Worm (Caenorhabditis elegans): ENCODE results near the gene F25E5.8.

The F25E5.8 gene

DNA sequence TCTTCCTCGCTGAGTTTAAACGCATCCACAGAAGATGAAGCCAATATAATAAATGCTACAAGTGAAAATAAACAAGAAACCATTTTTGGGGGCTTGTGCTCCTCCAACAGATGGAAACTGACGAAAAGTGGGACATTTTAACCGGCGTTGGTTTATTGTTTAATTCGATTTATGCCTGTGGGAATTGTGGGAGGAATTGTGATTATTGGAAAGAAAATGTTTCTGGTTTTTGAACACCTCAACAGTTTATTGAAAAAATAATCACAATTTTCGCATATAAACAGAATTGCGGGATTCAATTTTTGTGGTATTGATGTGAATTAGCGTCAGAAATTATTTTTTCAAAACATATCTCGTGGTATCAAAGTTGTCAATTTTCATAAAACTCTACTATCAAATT lies 18.5 kb downstream of the F25E5.8 start, which contains the start of gene try-8:
Gene try-8 (minus strand): TSS at position 101 of the 400 bp plus-strand sequence.
- TF ChIP-seq nhr-42 (GFP tag; IDR thresholded peaks at IDR 0.05) (no peak), snpc-4 (tag; optimal IDR thresholded peaks at IDR 0.05) (no peak), tra-1 (GFP tag; IDR thresholded peaks at IDR 0.05) (no peak), mxl-2 (GFP tag; conservative IDR thresholded peaks at IDR 0.05) (no peak)

DNA sequence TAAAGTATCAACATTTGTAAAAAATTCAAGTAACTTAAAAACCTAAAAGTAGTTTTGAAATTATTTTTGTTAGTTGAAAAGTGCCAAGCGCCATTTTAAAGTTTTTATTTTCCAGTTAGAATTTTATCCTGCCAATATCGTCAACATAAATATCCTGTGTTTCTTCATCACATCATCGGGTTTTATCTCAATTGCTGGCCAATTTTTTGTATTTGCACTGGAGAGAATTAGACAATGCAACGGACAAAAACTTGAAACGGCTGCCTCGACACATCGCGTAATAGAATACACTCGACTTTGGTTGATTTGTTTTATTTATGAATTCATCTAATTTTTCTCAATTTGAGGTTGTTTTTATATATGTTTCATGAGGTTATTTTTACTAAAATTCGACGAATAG lies 19.3 kb downstream of the F25E5.8 start, which contains the start of gene F25E5.2:
Gene F25E5.2 (plus strand): TSS at position 301 of the 400 bp plus-strand sequence.
- TF ChIP-seq lin-38 (GFP tag; IDR thresholded peaks at IDR 0.05) (no peak), attf-4 (tag; optimal IDR thresholded peaks at IDR 0.05) (no peak), egl-27 (tag; optimal IDR thresholded peaks at IDR 0.05) (no peak), nhr-11 (tag; optimal IDR thresholded peaks at IDR 0.05) (no peak), rbr-2 (tag; optimal IDR thresholded peaks at IDR 0.05) (no peak), dmd-9 (GFP tag; IDR thresholded peaks at IDR 0.05) (no peak), ceh-32 (tag; optimal IDR thresholded peaks at IDR 0.05; ENCODE audit: poor library complexity) (no peak), ceh-28 (tag; optimal IDR thresholded peaks at IDR 0.05) (no peak), daf-19 (GFP tag; conservative IDR thresholded peaks at IDR 0.05) (no peak), mep-1 (tag; optimal IDR thresholded peaks at IDR 0.05) (no peak), F10B5.3 (tag; optimal IDR thresholded peaks at IDR 0.05) (no peak), hmg-1.1 (GFP tag; IDR thresholded peaks at IDR 0.05) (no peak), saeg-2 (GFP tag; IDR thresholded peaks at IDR 0.05) (no peak), mes-2 (tag; optimal IDR thresholded peaks at IDR 0.05; ENCODE audit: poor library complexity, severe bottlenecking) (no peak)

DNA sequence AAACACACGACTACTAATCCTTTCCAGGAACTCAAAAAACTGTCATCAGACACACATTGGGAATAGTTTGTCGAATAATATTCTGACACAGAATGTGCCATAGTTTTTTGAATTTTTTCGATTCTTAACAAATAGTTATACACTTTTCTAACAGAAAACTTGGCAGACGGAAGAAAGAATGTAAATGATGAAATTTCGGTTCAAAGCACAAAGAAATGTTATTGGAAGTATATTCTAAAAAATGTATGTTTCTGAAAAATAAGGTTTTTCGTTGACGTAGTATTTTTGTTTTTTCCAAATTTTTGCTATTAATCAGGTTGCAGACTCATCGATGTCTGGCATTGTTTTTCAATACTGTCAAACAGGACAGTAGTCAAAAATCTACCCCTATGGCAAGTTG lies 25.2 kb downstream of the F25E5.8 start, which contains the start of gene srh-92:
Gene srh-92 (minus strand): TSS at position 101 of the 400 bp plus-strand sequence.
- TF ChIP-seq snpc-4 (tag; optimal IDR thresholded peaks at IDR 0.05) (no peak), cey-2 (tag; optimal IDR thresholded peaks at IDR 0.05; ENCODE audit: borderline replicate concordance, insufficient read depth) (no peak), F26F4.8 (GFP tag; conservative IDR thresholded peaks at IDR 0.05) (no peak), madf-9 (GFP tag; conservative IDR thresholded peaks at IDR 0.05) (no peak), nhr-11 (tag; optimal IDR thresholded peaks at IDR 0.05) (no peak), daf-12 (tag; optimal IDR thresholded peaks at IDR 0.05) (no peak), ceh-62 (tag; optimal IDR thresholded peaks at IDR 0.05) (no peak), dmd-6 (GFP tag; IDR thresholded peaks at IDR 0.05) (no peak), fkh-10 (GFP tag; optimal IDR thresholded peaks at IDR 0.05) (no peak), lin-29 (GFP tag; IDR thresholded peaks at IDR 0.05) (no peak), hlh-30 (tag; optimal IDR thresholded peaks at IDR 0.05; ENCODE audit: insufficient read depth) (no peak)

DNA sequence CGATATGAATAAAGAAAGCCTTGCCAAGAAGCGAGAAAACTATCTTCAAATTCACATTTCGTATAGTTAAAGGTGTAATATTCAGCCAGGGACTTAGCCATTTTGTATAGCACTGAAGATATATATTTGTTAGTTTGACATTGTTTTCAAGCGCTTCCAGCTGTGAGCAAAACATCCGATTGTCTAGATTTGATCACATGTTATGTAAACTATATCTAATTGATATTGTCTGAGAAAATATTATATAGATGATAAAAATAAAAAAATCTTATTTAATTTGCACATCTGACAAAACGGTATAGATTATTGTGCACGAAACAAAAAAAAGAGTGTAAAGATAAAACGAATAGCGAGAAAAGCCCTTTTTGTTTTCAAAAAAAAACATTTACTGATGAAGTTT lies 29.0 kb downstream of the F25E5.8 start, which contains the start of gene srh-89:
Gene srh-89 (minus strand): TSS at position 101 of the 400 bp plus-strand sequence.
- TF ChIP-seq nhr-237 (tag; optimal IDR thresholded peaks at IDR 0.05) (no peak), nhr-6 (tag; optimal IDR thresholded peaks at IDR 0.05) (no peak), ceh-32 (tag; optimal IDR thresholded peaks at IDR 0.05; ENCODE audit: poor library complexity) (no peak), lin-1 (GFP tag; IDR thresholded peaks at IDR 0.05) (no peak), Y5F2A.4 (GFP tag; optimal IDR thresholded peaks at IDR 0.05) (no peak), cey-2 (tag; optimal IDR thresholded peaks at IDR 0.05; ENCODE audit: borderline replicate concordance, insufficient read depth) (no peak), fkh-10 (GFP tag; optimal IDR thresholded peaks at IDR 0.05) (no peak), R02D3.7 (tag; optimal IDR thresholded peaks at IDR 0.05) (no peak), hif-1 (tag; optimal IDR thresholded peaks at IDR 0.05) (no peak), egl-27 (tag; optimal IDR thresholded peaks at IDR 0.05) (no peak), ces-1 (GFP tag; optimal IDR thresholded peaks at IDR 0.05) (no peak), F37D6.2 (tag; optimal IDR thresholded peaks at IDR 0.05) (no peak), arid-1 (GFP tag; conservative IDR thresholded peaks at IDR 0.05) (no peak), spr-3 (GFP tag; optimal IDR thresholded peaks at IDR 0.05) (no peak), nhr-11 (tag; optimal IDR thresholded peaks at IDR 0.05) (no peak), nhr-48 (tag; optimal IDR thresholded peaks at IDR 0.05) (no peak), ztf-11 (tag; optimal IDR thresholded peaks at IDR 0.05) (no peak), nhr-76 (tag; optimal IDR thresholded peaks at IDR 0.05) (no peak), ceh-62 (tag; optimal IDR thresholded peaks at IDR 0.05) (no peak)
